Worm (Caenorhabditis elegans) whole organism, mixed stage, embryonic: ENCODE measurements around the gene acdh-8.
"Not testable (repeated sequence)": the region's sequence is repeated elsewhere in the genome, so short reads cannot be mapped to it uniquely, and the experiment has no call there.

ENCODE experiments used
- M03D4.4 ChIP-seq: sonication (generic microtip); optimal IDR thresholded peaks from 2 replicates; lab custom pipeline; 2017; ENCODE audit warnings: mild to moderate bottlenecking, missing genetic modification characterization, missing compliant biosample characterization
- bed-3 ChIP-seq: fragments of 200-800 bp; sonication (Bioruptor generic); optimal IDR thresholded peaks from 3 replicates; lab custom pipeline; 2018; ENCODE audit warnings: mild to moderate bottlenecking, missing genetic modification characterization, moderate library complexity, missing compliant biosample characterization
- blmp-1 ChIP-seq: fragments of 150-350 bp; optimal IDR thresholded peaks from 2 replicates; lab custom pipeline; 2014; ENCODE audit warnings: missing biosample characterization, missing genetic modification characterization
- ceh-39 ChIP-seq: fragments of 150-350 bp; optimal IDR thresholded peaks from 2 replicates; lab custom pipeline; 2014; ENCODE audit warnings: missing biosample characterization, missing genetic modification characterization
- ceh-83 ChIP-seq: fragments of 200-800 bp; sonication (Bioruptor generic); optimal IDR thresholded peaks from 2 replicates; lab custom pipeline; 2018; ENCODE audit warnings: mild to moderate bottlenecking, missing genetic modification characterization, missing compliant biosample characterization
- ces-1 ChIP-seq: fragments of 150-350 bp; optimal IDR thresholded peaks from 2 replicates; lab custom pipeline; 2014; ENCODE audit warnings: missing biosample characterization, missing genetic modification reagents, missing genetic modification characterization
- cnd-1 ChIP-seq: fragments of 200-800 bp; sonication (Bioruptor generic); optimal IDR thresholded peaks from 2 replicates; lab custom pipeline; 2018; ENCODE audit warnings: mild to moderate bottlenecking, missing genetic modification characterization, missing compliant biosample characterization
- drap-1 ChIP-seq: fragments of 200-800 bp; sonication (Bioruptor generic); optimal IDR thresholded peaks from 3 replicates; lab custom pipeline; 2018; ENCODE audit warnings: mild to moderate bottlenecking, missing genetic modification characterization, missing compliant biosample characterization
- elt-1 ChIP-seq: sonication (generic microtip); optimal IDR thresholded peaks from 2 replicates; lab custom pipeline; 2017; ENCODE audit warnings: missing genetic modification characterization, mild to moderate bottlenecking, missing compliant biosample characterization, antibody characterized with exemption, moderate library complexity, borderline replicate concordance; ENCODE audit not compliant: insufficient read depth
- flh-1 ChIP-seq: fragments of 200-800 bp; sonication (Bioruptor generic); optimal IDR thresholded peaks from 2 replicates; lab custom pipeline; 2018; ENCODE audit warnings: mild to moderate bottlenecking, missing genetic modification characterization, moderate library complexity, missing compliant biosample characterization
- ham-2 ChIP-seq: fragments of 200-800 bp; sonication (Bioruptor generic); optimal IDR thresholded peaks from 2 replicates; lab custom pipeline; 2018; ENCODE audit warnings: mild to moderate bottlenecking, missing genetic modification characterization, missing compliant biosample characterization
- hlh-1 ChIP-seq: fragments of 150-350 bp; optimal IDR thresholded peaks from 2 replicates; lab custom pipeline; 2014; ENCODE audit warnings: missing biosample characterization, missing genetic modification reagents, missing genetic modification characterization
- lin-13 ChIP-seq: fragments of 150-350 bp; optimal IDR thresholded peaks from 2 replicates; lab custom pipeline; 2014; ENCODE audit warnings: missing biosample characterization, missing genetic modification characterization
- lin-32 ChIP-seq: fragments of 200-800 bp; sonication (Bioruptor generic); optimal IDR thresholded peaks from 2 replicates; lab custom pipeline; 2018; ENCODE audit warnings: mild to moderate bottlenecking, missing genetic modification characterization, missing compliant biosample characterization
- mab-5 ChIP-seq: fragments of 150-350 bp; optimal IDR thresholded peaks from 2 replicates; lab custom pipeline; 2014; ENCODE audit warnings: missing biosample characterization, missing genetic modification characterization
- mep-1 ChIP-seq: fragments of 150-350 bp; optimal IDR thresholded peaks from 2 replicates; lab custom pipeline; 2017; ENCODE audit warnings: missing biosample characterization, missing genetic modification reagents, missing genetic modification characterization, inconsistent platforms
- mls-2 ChIP-seq: sonication (generic microtip); optimal IDR thresholded peaks from 2 replicates; lab custom pipeline; 2016; ENCODE audit warnings: mild to moderate bottlenecking, missing genetic modification characterization, moderate library complexity, missing compliant biosample characterization
- nhr-237 ChIP-seq: fragments of 150-350 bp; optimal IDR thresholded peaks from 2 replicates; lab custom pipeline; 2014; ENCODE audit warnings: missing biosample characterization, missing genetic modification characterization
- nhr-28 ChIP-seq: fragments of 150-350 bp; optimal IDR thresholded peaks from 2 replicates; lab custom pipeline; 2014; ENCODE audit warnings: missing biosample characterization, missing genetic modification characterization
- nhr-76 ChIP-seq: sonication (generic microtip); optimal IDR thresholded peaks from 2 replicates; lab custom pipeline; 2017; ENCODE audit warnings: missing biosample characterization, missing genetic modification characterization
- pha-4 ChIP-seq: fragments of 150-350 bp; optimal IDR thresholded peaks from 2 replicates; lab custom pipeline; 2018; ENCODE audit warnings: missing biosample characterization, missing genetic modification reagents, missing genetic modification characterization
- sem-2 ChIP-seq: fragments of 200-800 bp; sonication (Bioruptor generic); optimal IDR thresholded peaks from 2 replicates; lab custom pipeline; 2018; ENCODE audit warnings: mild to moderate bottlenecking, missing genetic modification characterization, missing compliant biosample characterization
- snpc-4 ChIP-seq: fragments of 150-350 bp; optimal IDR thresholded peaks from 2 replicates; lab custom pipeline; 2014; ENCODE audit warnings: missing biosample characterization, missing genetic modification characterization
- sptf-1 ChIP-seq: sonication (generic microtip); optimal IDR thresholded peaks from 2 replicates; lab custom pipeline; 2017; ENCODE audit warnings: mild to moderate bottlenecking, missing genetic modification characterization, moderate library complexity, missing compliant biosample characterization
- tbx-8 ChIP-seq: fragments of 200-800 bp; sonication (Bioruptor generic); optimal IDR thresholded peaks from 2 replicates; lab custom pipeline; 2018; ENCODE audit warnings: mild to moderate bottlenecking, missing genetic modification characterization, moderate library complexity, missing compliant biosample characterization
- unc-120 ChIP-seq: sonication (generic microtip); optimal IDR thresholded peaks from 2 replicates; lab custom pipeline; 2017; ENCODE audit warnings: missing genetic modification characterization, missing compliant biosample characterization; ENCODE audit not compliant: poor library complexity, severe bottlenecking
- unc-39 ChIP-seq: fragments of 150-350 bp; optimal IDR thresholded peaks from 2 replicates; lab custom pipeline; 2014; ENCODE audit warnings: missing biosample characterization, missing genetic modification characterization
- unc-62 ChIP-seq: fragments of 150-350 bp; optimal IDR thresholded peaks from 2 replicates; lab custom pipeline; 2014; ENCODE audit warnings: missing biosample characterization, missing genetic modification reagents, missing genetic modification characterization
- zip-8 ChIP-seq: fragments of 150-350 bp; optimal IDR thresholded peaks from 2 replicates; lab custom pipeline; 2014; ENCODE audit warnings: missing biosample characterization, missing genetic modification characterization
- ztf-11 ChIP-seq: fragments of 150-350 bp; optimal IDR thresholded peaks from 2 replicates; lab custom pipeline; 2014; ENCODE audit warnings: missing biosample characterization, missing genetic modification characterization

Gene acdh-8

ce11 chrII:5804288-5804687, 10.0 kb downstream of the acdh-8 start:
- TF ChIP-seq ztf-11 (tag; lab: Kevin White, UChicago) (no peak), zip-8 (tag; lab: Kevin White, UChicago) (peak; percentile 63), mab-5 (tag; lab: Kevin White, UChicago) (no peak), bed-3 (GFP tag; lab: Kevin White, UChicago) (no peak)

- TF ChIP-seq blmp-1 (tag; lab: Kevin White, UChicago) (no peak), ham-2 (GFP tag; lab: Kevin White, UChicago) (no peak), sem-2 (GFP tag; lab: Kevin White, UChicago) (no peak), ceh-39 (tag; lab: Kevin White, UChicago) (no peak), M03D4.4 (tag; lab: Kevin White, UChicago) (no peak), tbx-8 (GFP tag; lab: Kevin White, UChicago) (no peak), unc-39 (tag; lab: Kevin White, UChicago) (no peak), flh-1 (GFP tag; lab: Kevin White, UChicago) (no peak), unc-62 (GFP tag; lab: Kevin White, UChicago) (no peak), unc-120 (tag; lab: Kevin White, UChicago) (no peak), mls-2 (tag; lab: Kevin White, UChicago) (no peak), mep-1 (tag; lab: Kevin White, UChicago) (no peak), nhr-237 (tag; lab: Kevin White, UChicago) (no peak), lin-32 (GFP tag; lab: Kevin White, UChicago) (no peak), sptf-1 (no peak)
- TF ChIP-seq, all 35 proteins: peak for 0
Measured at ce11 chrII:5805303-5805702, 11.0 kb downstream of the acdh-8 start, which contains the start of gene K05F1.10. Gene K05F1.10, minus strand, starts transcription at chrII:5805473.

- no peak for TF ChIP-seq bed-3 (GFP tag; lab: Kevin White, UChicago)
- TF ChIP-seq unc-62 (GFP tag; lab: Kevin White, UChicago): no peak
- no peak for TF ChIP-seq ces-1
- no peak for TF ChIP-seq mls-2 (tag; lab: Kevin White, UChicago)
- TF ChIP-seq nhr-76 (tag; lab: Kevin White, UChicago): no peak
- TF ChIP-seq drap-1 (GFP tag; lab: Kevin White, UChicago): no peak
- TF ChIP-seq lin-32 (GFP tag; lab: Kevin White, UChicago): no peak
- no peak for TF ChIP-seq zip-8 (tag; lab: Kevin White, UChicago)
- no peak for TF ChIP-seq elt-1
- no peak for TF ChIP-seq mep-1 (tag; lab: Kevin White, UChicago)
- no peak for TF ChIP-seq ham-2 (GFP tag; lab: Kevin White, UChicago)
- TF ChIP-seq unc-39 (tag; lab: Kevin White, UChicago): no peak
Measured at ce11 chrII:5806563-5806962, 12.3 kb downstream of the acdh-8 start.

ce11 chrII:5810230-5810629, 15.9 kb downstream of the acdh-8 start, which contains the start of the genes msp-64 and ZK1248.5:
Gene msp-64, minus strand, starts transcription at chrII:5810330.
Gene ZK1248.5, plus strand, starts transcription at chrII:5810514.
- TF ChIP-seq lin-13 (tag; lab: Kevin White, UChicago) (no peak), ces-1 (no peak), nhr-237 (tag; lab: Kevin White, UChicago) (no peak), drap-1 (GFP tag; lab: Kevin White, UChicago) (no peak), ztf-11 (tag; lab: Kevin White, UChicago) (no peak), nhr-28 (no peak), ceh-83 (GFP tag; lab: Kevin White, UChicago) (no peak), bed-3 (GFP tag; lab: Kevin White, UChicago) (no peak), unc-120 (tag; lab: Kevin White, UChicago) (no peak), hlh-1 (no peak)

- TF ChIP-seq tbx-8, sem-2, ham-2 (GFP tag; lab: Kevin White, UChicago): not testable (repeated sequence)
Measured at ce11 chrII:5815382-5815781, 21.1 kb downstream of the acdh-8 start, which contains the start of gene wago-5. Gene wago-5, minus strand, starts transcription at chrII:5815482.

- TF ChIP-seq ztf-11 (tag; lab: Kevin White, UChicago): no peak
- no peak for TF ChIP-seq elt-1
- TF ChIP-seq hlh-1: no peak
- TF ChIP-seq snpc-4 (tag; lab: Kevin White, UChicago): no peak
- TF ChIP-seq bed-3 (GFP tag; lab: Kevin White, UChicago): no peak
- TF ChIP-seq M03D4.4 (tag; lab: Kevin White, UChicago): no peak
- no peak for TF ChIP-seq sem-2 (GFP tag; lab: Kevin White, UChicago)
- TF ChIP-seq pha-4 (tag; lab: Kevin White, UChicago): no peak
- TF ChIP-seq ces-1: no peak
- no peak for TF ChIP-seq unc-62 (GFP tag; lab: Kevin White, UChicago)
- TF ChIP-seq mls-2 (tag; lab: Kevin White, UChicago): no peak
- no peak for TF ChIP-seq nhr-76 (tag; lab: Kevin White, UChicago)
- TF ChIP-seq mep-1 (tag; lab: Kevin White, UChicago): no peak
- no peak for TF ChIP-seq cnd-1
- TF ChIP-seq unc-39 (tag; lab: Kevin White, UChicago): no peak
Measured at ce11 chrII:5816346-5816745, 22.1 kb downstream of the acdh-8 start, which contains the start of gene ZK1248.20. Gene ZK1248.20, plus strand, starts transcription at chrII:5816646.
